Worm (Caenorhabditis elegans) whole organism, late embryonic: ENCODE results near the gene npl-10.

Experiments used
- K09A11.1 ChIP-seq: sonication (generic microtip); optimal IDR thresholded peaks from 2 replicates; lab custom pipeline; 2017; ENCODE audit warnings: antibody characterized with exemption, mild to moderate bottlenecking, missing genetic modification characterization, missing compliant biosample characterization; ENCODE audit not compliant: insufficient read depth
- T23F11.4 ChIP-seq: fragments of 200-800 bp; sonication (Bioruptor generic); optimal IDR thresholded peaks from 2 replicates; lab custom pipeline; 2018; ENCODE audit warnings: mild to moderate bottlenecking, missing genetic modification characterization, missing compliant biosample characterization
- Y22D7AL.16 ChIP-seq: sonication (generic microtip); optimal IDR thresholded peaks from 2 replicates; lab custom pipeline; 2016; ENCODE audit warnings: missing genetic modification characterization, missing compliant biosample characterization
- ama-1 ChIP-seq: fragments of 150-350 bp; optimal IDR thresholded peaks from 2 replicates; lab custom pipeline; 2014
- ceh-14 ChIP-seq: sonication (generic microtip); optimal IDR thresholded peaks from 2 replicates; lab custom pipeline; 2016; ENCODE audit warnings: missing genotype, missing genetic modification characterization, missing compliant biosample characterization
- ceh-18 ChIP-seq: sonication (generic microtip); optimal IDR thresholded peaks from 2 replicates; lab custom pipeline; 2016; ENCODE audit warnings: missing genetic modification characterization, missing compliant biosample characterization
- ceh-19 ChIP-seq: fragments of 200-800 bp; sonication (Bioruptor generic); optimal IDR thresholded peaks from 2 replicates; lab custom pipeline; 2018; ENCODE audit warnings: mild to moderate bottlenecking, missing genetic modification characterization, missing compliant biosample characterization
- ceh-22 ChIP-seq: sonication (generic microtip); optimal IDR thresholded peaks from 2 replicates; lab custom pipeline; 2017; ENCODE audit warnings: missing biosample characterization, missing genetic modification characterization
- ceh-24 ChIP-seq: sonication (generic microtip); optimal IDR thresholded peaks from 2 replicates; lab custom pipeline; 2016; ENCODE audit warnings: mild to moderate bottlenecking, missing genetic modification characterization, missing compliant biosample characterization
- ceh-34 ChIP-seq: sonication (generic microtip); optimal IDR thresholded peaks from 2 replicates; lab custom pipeline; 2016; ENCODE audit warnings: mild to moderate bottlenecking, missing genetic modification characterization, missing compliant biosample characterization
- ceh-48 ChIP-seq: sonication (generic microtip); optimal IDR thresholded peaks from 2 replicates; lab custom pipeline; 2016; ENCODE audit warnings: missing genetic modification characterization, inconsistent platforms, missing compliant biosample characterization
- dmd-4 ChIP-seq: sonication (generic microtip); optimal IDR thresholded peaks from 2 replicates; lab custom pipeline; 2016; ENCODE audit warnings: borderline replicate concordance, missing genetic modification characterization, missing compliant biosample characterization
- dve-1 ChIP-seq: sonication (generic microtip); optimal IDR thresholded peaks from 2 replicates; lab custom pipeline; 2017; ENCODE audit warnings: antibody characterized with exemption, mild to moderate bottlenecking, missing genetic modification characterization, missing compliant biosample characterization
- elt-2 ChIP-seq: sonication (generic microtip); optimal IDR thresholded peaks from 2 replicates; lab custom pipeline; 2016; ENCODE audit warnings: missing genetic modification reagents, missing genetic modification characterization, missing compliant biosample characterization
- fkh-10 ChIP-seq: fragments of 150-350 bp; optimal IDR thresholded peaks from 2 replicates; lab custom pipeline; 2014; ENCODE audit warnings: missing biosample characterization, missing genetic modification reagents, missing genetic modification characterization
- fkh-6 ChIP-seq: sonication (generic microtip); optimal IDR thresholded peaks from 2 replicates; lab custom pipeline; 2016; ENCODE audit warnings: missing genetic modification characterization, missing compliant biosample characterization
- hlh-13 ChIP-seq: fragments of 200-800 bp; sonication (Bioruptor generic); optimal IDR thresholded peaks from 2 replicates; lab custom pipeline; 2018; ENCODE audit warnings: mild to moderate bottlenecking, missing genetic modification characterization, missing compliant biosample characterization
- hlh-30 ChIP-seq: sonication (generic microtip); optimal IDR thresholded peaks from 2 replicates; lab custom pipeline; 2017; ENCODE audit warnings: antibody characterized with exemption, missing genetic modification characterization, missing compliant biosample characterization; ENCODE audit not compliant: insufficient read depth
- lim-6 ChIP-seq: sonication (generic microtip); optimal IDR thresholded peaks from 2 replicates; lab custom pipeline; 2016; ENCODE audit warnings: missing genetic modification characterization, missing compliant biosample characterization
- madf-2 ChIP-seq: sonication (generic microtip); optimal IDR thresholded peaks from 2 replicates; lab custom pipeline; 2017; ENCODE audit warnings: missing genetic modification characterization, missing compliant biosample characterization
- nfya-1 ChIP-seq: sonication (generic microtip); optimal IDR thresholded peaks from 2 replicates; lab custom pipeline; 2017; ENCODE audit warnings: missing genetic modification characterization, mild to moderate bottlenecking, missing compliant biosample characterization, antibody characterized with exemption, moderate library complexity
- nhr-11 ChIP-seq: fragments of 150-350 bp; optimal IDR thresholded peaks from 2 replicates; lab custom pipeline; 2014; ENCODE audit warnings: missing biosample characterization, missing genetic modification characterization
- nhr-232 ChIP-seq: sonication (generic microtip); optimal IDR thresholded peaks from 2 replicates; lab custom pipeline; 2016; ENCODE audit warnings: missing genetic modification characterization, missing compliant biosample characterization
- npax-4 ChIP-seq: sonication (generic microtip); optimal IDR thresholded peaks from 2 replicates; lab custom pipeline; 2016; ENCODE audit warnings: missing genetic modification characterization, missing compliant biosample characterization
- odd-2 ChIP-seq: sonication (generic microtip); optimal IDR thresholded peaks from 2 replicates; lab custom pipeline; 2017; ENCODE audit warnings: antibody characterized with exemption, mild to moderate bottlenecking, missing genetic modification characterization, missing compliant biosample characterization
- pha-4 ChIP-seq: fragments of 150-350 bp; optimal IDR thresholded peaks from 2 replicates; lab custom pipeline; 2018; ENCODE audit warnings: missing biosample characterization, missing genetic modification reagents, missing genetic modification characterization
- pqm-1 ChIP-seq: sonication (generic microtip); optimal IDR thresholded peaks from 2 replicates; lab custom pipeline; 2016; ENCODE audit warnings: missing genetic modification characterization, missing compliant biosample characterization
- pros-1 ChIP-seq: fragments of 150-350 bp; optimal IDR thresholded peaks from 2 replicates; lab custom pipeline; 2014; ENCODE audit warnings: missing biosample characterization, missing genetic modification reagents, missing genetic modification characterization
- ref-2 ChIP-seq: sonication (generic microtip); optimal IDR thresholded peaks from 2 replicates; lab custom pipeline; 2016; ENCODE audit warnings: missing genetic modification characterization, missing compliant biosample characterization
- rnt-1 ChIP-seq: sonication (generic microtip); optimal IDR thresholded peaks from 2 replicates; lab custom pipeline; 2016; ENCODE audit warnings: missing genetic modification characterization, missing compliant biosample characterization
- sdc-2 ChIP-seq: sonication (generic microtip); optimal IDR thresholded peaks from 2 replicates; lab custom pipeline; 2016; ENCODE audit warnings: missing genotype, missing genetic modification characterization, missing compliant biosample characterization
- sox-2 ChIP-seq: fragments of 200-800 bp; sonication (Bioruptor generic); IDR thresholded peaks from 2 replicates; pipeline ENCODE4 v1.3.6; 2022; ENCODE audit warnings: missing genetic modification reagents, missing genetic modification characterization, missing compliant biosample characterization
- syd-9 ChIP-seq: sonication (generic microtip); optimal IDR thresholded peaks from 2 replicates; lab custom pipeline; 2016; ENCODE audit warnings: mild to moderate bottlenecking, missing genetic modification characterization, moderate library complexity, missing compliant biosample characterization
- tbx-7 ChIP-seq: sonication (generic microtip); optimal IDR thresholded peaks from 2 replicates; lab custom pipeline; 2016; ENCODE audit warnings: missing genotype, missing genetic modification characterization, missing compliant biosample characterization
- ttx-3 ChIP-seq: sonication (generic microtip); optimal IDR thresholded peaks from 2 replicates; lab custom pipeline; 2016; ENCODE audit warnings: missing genetic modification reagents, missing genetic modification characterization, missing compliant biosample characterization
- unc-3 ChIP-seq, 2 experiments: fragments of 200-800 bp in 1 of 2; sonication (Bioruptor generic) in 1 of 2; sonication (generic microtip) in 1 of 2; conservative IDR thresholded peaks in 1 of 2; optimal IDR thresholded peaks in 1 of 2; 2 replicates each; pipeline versions ENCODE4 v1.3.6 to Lab custom; 2016 to 2022; ENCODE audit warnings: missing compliant biosample characterization in 2 of 2, missing genetic modification characterization in 2 of 2, missing genetic modification reagents in 1 of 2
- unc-42 ChIP-seq: sonication (generic microtip); optimal IDR thresholded peaks from 2 replicates; lab custom pipeline; 2016; ENCODE audit warnings: missing genotype, missing genetic modification characterization, missing compliant biosample characterization
- unc-55 ChIP-seq: sonication (generic microtip); optimal IDR thresholded peaks from 2 replicates; lab custom pipeline; 2017; ENCODE audit warnings: missing biosample characterization, missing genetic modification reagents, missing genetic modification characterization
- unc-86 ChIP-seq: sonication (generic microtip); optimal IDR thresholded peaks from 2 replicates; lab custom pipeline; 2016; ENCODE audit warnings: missing genetic modification characterization, missing compliant biosample characterization

Gene npl-10

DNA sequence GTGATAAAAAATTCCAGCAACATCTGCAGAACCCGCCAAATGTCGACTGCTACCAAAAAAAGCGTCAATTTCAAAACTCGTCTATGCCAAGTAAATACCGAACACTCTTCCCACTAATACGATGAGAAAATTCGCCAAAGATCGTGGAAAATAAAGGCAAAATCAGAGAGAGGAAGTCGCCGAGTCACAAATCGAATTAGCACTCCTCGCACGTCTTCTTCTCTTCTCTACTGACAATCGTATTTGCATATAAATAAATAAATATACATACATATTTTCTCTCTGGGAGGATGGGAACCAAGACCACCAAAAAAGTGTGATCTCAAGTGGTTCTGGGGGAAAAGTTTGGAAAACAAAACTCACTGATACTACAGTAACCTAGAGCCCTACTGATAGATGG is 34.7 kb upstream of the npl-10 start:
- no peak for TF ChIP-seq nhr-232 (tag; lab: Kevin White, UChicago)
- TF ChIP-seq unc-42 (tag; lab: Kevin White, UChicago) = peak; percentile 89

DNA sequence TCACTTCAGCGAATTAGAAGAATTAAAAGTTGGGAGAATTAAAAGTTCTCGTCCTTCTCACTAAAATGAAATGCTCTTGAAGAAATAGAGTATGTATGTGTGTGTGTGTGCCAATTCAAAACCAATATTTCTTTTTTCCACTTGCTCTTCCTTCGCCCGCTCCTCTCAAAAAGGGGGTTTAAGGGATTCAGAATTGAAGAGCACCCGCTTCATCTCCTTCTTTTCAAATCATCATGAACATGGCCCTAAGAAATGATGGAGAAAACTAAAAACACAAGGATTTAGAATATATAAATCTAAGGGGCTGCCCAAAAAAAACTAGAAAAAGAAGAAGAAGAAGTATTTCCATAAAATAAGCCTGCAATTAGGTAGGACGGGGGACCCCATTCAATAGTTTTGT is 33.4 kb upstream of the npl-10 start:
- no peak for TF ChIP-seq tbx-7
- no peak for TF ChIP-seq ceh-18
- no peak for TF ChIP-seq syd-9 (tag; lab: Kevin White, UChicago)
- no peak for TF ChIP-seq unc-3 (GFP tag; conservative IDR thresholded peaks at IDR 0.05; lab: Robert Waterston, UW)
- no peak for TF ChIP-seq unc-3 (tag; optimal IDR thresholded peaks at IDR 0.05; lab: Kevin White, UChicago)
- no peak for TF ChIP-seq ceh-48 (tag; lab: Kevin White, UChicago)
- TF ChIP-seq nhr-232 (tag; lab: Kevin White, UChicago) = no peak
- no peak for TF ChIP-seq rnt-1
- TF ChIP-seq ceh-19 (GFP tag; lab: Kevin White, UChicago) = no peak
- TF ChIP-seq unc-55 (GFP tag; lab: Kevin White, UChicago) = no peak

ce11 chrIII:3966143-3966542 is 30.4 kb upstream of the npl-10 start:
- no peak for TF ChIP-seq sdc-2 (tag; lab: Kevin White, UChicago)
- TF ChIP-seq nhr-11 (tag; lab: Kevin White, UChicago) = no peak
- no peak for TF ChIP-seq madf-2 (tag; lab: Kevin White, UChicago)
- no peak for TF ChIP-seq fkh-10 (GFP tag; lab: Kevin White, UChicago)
- TF ChIP-seq unc-42 (tag; lab: Kevin White, UChicago) = no peak
- no peak for TF ChIP-seq ceh-18
- TF ChIP-seq hlh-13 (GFP tag; lab: Kevin White, UChicago) = no peak
- TF ChIP-seq K09A11.1 (tag; lab: Kevin White, UChicago) = no peak
- TF ChIP-seq pqm-1 (tag; lab: Kevin White, UChicago) = no peak
- TF ChIP-seq dve-1 (tag; lab: Kevin White, UChicago) = no peak
- TF ChIP-seq odd-2 = no peak
- no peak for TF ChIP-seq ttx-3 (tag; lab: Kevin White, UChicago)
- TF ChIP-seq lim-6 (tag; lab: Kevin White, UChicago) = no peak

ce11 chrIII:3964237-3964636 is 28.5 kb upstream of the npl-10 start, which contains the start of gene R10E9.2:
Gene R10E9.2, minus strand, starts transcription at chrIII:3964337.
- TF ChIP-seq dmd-4 (tag; lab: Kevin White, UChicago) = no peak
- TF ChIP-seq, all 69 proteins: peak for 0

ce11 chrIII:3959987-3960386 is 24.3 kb upstream of the npl-10 start, which contains the start of gene R10E9.3:
Gene R10E9.3, plus strand, starts transcription at chrIII:3960221.
- TF ChIP-seq fkh-6 (tag; lab: Kevin White, UChicago) (no peak), nfya-1 (tag; lab: Kevin White, UChicago) (no peak), hlh-30 (tag; lab: Kevin White, UChicago) (peak; percentile 31), ceh-24 (tag; lab: Kevin White, UChicago) (no peak), ama-1 (lab: Kevin White, UChicago) (no peak), hlh-13 (GFP tag; lab: Kevin White, UChicago) (no peak), elt-2 (tag; lab: Kevin White, UChicago) (peak; percentile 34), unc-3 (GFP tag; conservative IDR thresholded peaks at IDR 0.05; lab: Robert Waterston, UW) (no peak), unc-3 (tag; optimal IDR thresholded peaks at IDR 0.05; lab: Kevin White, UChicago) (no peak), sox-2 (GFP tag; lab: Robert Waterston, UW) (no peak), ceh-14 (tag; lab: Kevin White, UChicago) (no peak), pros-1 (tag; lab: Kevin White, UChicago) (no peak), sdc-2 (tag; lab: Kevin White, UChicago) (no peak)

ce11 chrIII:3959206-3959605 is 23.5 kb upstream of the npl-10 start:
- TF ChIP-seq K09A11.1 (tag; lab: Kevin White, UChicago) = no peak
- TF ChIP-seq nhr-232 (tag; lab: Kevin White, UChicago) = no peak
- TF ChIP-seq sdc-2 (tag; lab: Kevin White, UChicago) = no peak
- TF ChIP-seq unc-86 (tag; lab: Kevin White, UChicago) = no peak
- no peak for TF ChIP-seq unc-42 (tag; lab: Kevin White, UChicago)
- no peak for TF ChIP-seq ceh-22
- TF ChIP-seq pqm-1 (tag; lab: Kevin White, UChicago) = no peak
- no peak for TF ChIP-seq T23F11.4 (GFP tag; lab: Kevin White, UChicago)
- TF ChIP-seq hlh-30 (tag; lab: Kevin White, UChicago) = no peak
- TF ChIP-seq npax-4 = no peak
- TF ChIP-seq nhr-11 (tag; lab: Kevin White, UChicago) = no peak
- TF ChIP-seq pha-4 (tag; lab: Kevin White, UChicago) = no peak
- TF ChIP-seq madf-2 (tag; lab: Kevin White, UChicago) = no peak
- no peak for TF ChIP-seq Y22D7AL.16 (tag; lab: Kevin White, UChicago)
- no peak for TF ChIP-seq ref-2 (tag; lab: Kevin White, UChicago)
- no peak for TF ChIP-seq ceh-34
- no peak for TF ChIP-seq elt-2 (tag; lab: Kevin White, UChicago)
